Worm (Caenorhabditis elegans) whole organism, L2 larva: ENCODE results near the gene C56E6.2.

Source experiments
- alr-1 ChIP-seq: fragments of 150-350 bp; optimal IDR thresholded peaks from 2 replicates; lab custom pipeline; 2014; ENCODE audit warnings: missing biosample characterization, missing genetic modification characterization
- ama-1 ChIP-seq: fragments of 150-350 bp; optimal IDR thresholded peaks from 2 replicates; lab custom pipeline; 2018; ENCODE audit warnings: inconsistent platforms
- egl-27 ChIP-seq: sonication (generic microtip); optimal IDR thresholded peaks from 3 replicates; lab custom pipeline; 2017; ENCODE audit warnings: missing biosample characterization, missing genetic modification reagents, missing genetic modification characterization
- elt-1 ChIP-seq: fragments of 150-350 bp; optimal IDR thresholded peaks from 2 replicates; lab custom pipeline; 2014; ENCODE audit warnings: missing biosample characterization, missing genetic modification characterization
- elt-3 ChIP-seq: sonication (generic microtip); optimal IDR thresholded peaks from 2 replicates; lab custom pipeline; 2017; ENCODE audit warnings: missing biosample characterization, missing genetic modification characterization
- fos-1 ChIP-seq: fragments of 150-350 bp; optimal IDR thresholded peaks from 2 replicates; lab custom pipeline; 2014; ENCODE audit warnings: missing biosample characterization, missing genetic modification characterization
- mab-5 ChIP-seq: fragments of 150-350 bp; optimal IDR thresholded peaks from 2 replicates; lab custom pipeline; 2014; ENCODE audit warnings: missing biosample characterization, missing genetic modification characterization
- mdl-1 ChIP-seq, 2 experiments: fragments of 150-350 bp in 1 of 2; sonication (generic microtip) in 1 of 2; optimal IDR thresholded peaks; 2 replicates each; lab custom pipeline; 2017; ENCODE audit warnings: missing biosample characterization in 2 of 2, missing genetic modification characterization in 2 of 2
- nhr-11 ChIP-seq: fragments of 150-350 bp; optimal IDR thresholded peaks from 2 replicates; lab custom pipeline; 2014; ENCODE audit warnings: missing biosample characterization, missing genetic modification characterization
- nhr-12 ChIP-seq: fragments of 150-350 bp; optimal IDR thresholded peaks from 2 replicates; lab custom pipeline; 2014; ENCODE audit warnings: missing biosample characterization, missing genetic modification characterization
- nhr-237 ChIP-seq: fragments of 150-350 bp; optimal IDR thresholded peaks from 2 replicates; lab custom pipeline; 2014; ENCODE audit warnings: missing biosample characterization, missing genetic modification characterization
- unc-62 ChIP-seq: fragments of 150-350 bp; optimal IDR thresholded peaks from 2 replicates; lab custom pipeline; 2014; ENCODE audit warnings: missing biosample characterization, missing genetic modification reagents, missing genetic modification characterization
- ztf-11 ChIP-seq: sonication (generic microtip); optimal IDR thresholded peaks from 2 replicates; lab custom pipeline; 2017; ENCODE audit warnings: missing biosample characterization, missing genetic modification characterization

DNA sequence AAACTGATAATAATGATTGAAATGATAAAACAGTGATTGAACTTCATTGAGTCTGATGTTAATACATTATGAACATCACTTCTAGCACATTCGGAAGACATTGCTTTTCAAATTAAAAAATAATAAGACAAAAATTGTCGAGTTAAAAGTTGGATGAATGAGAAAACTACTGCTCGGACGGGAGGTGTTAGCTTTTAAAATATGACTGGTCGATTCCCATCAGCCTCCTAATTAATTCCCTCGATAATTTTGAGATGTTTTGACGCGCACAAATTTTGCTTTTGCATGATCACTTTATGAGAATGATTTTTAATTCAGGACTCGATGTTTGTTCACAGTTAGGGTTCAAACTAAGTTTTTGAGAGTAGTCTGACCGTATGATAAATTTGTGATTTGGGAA is 49.0 kb downstream of the C56E6.2 start, which contains the start of gene sra-28:
- no peak for TF ChIP-seq ztf-11 (tag; lab: Kevin White, UChicago)
- TF ChIP-seq fos-1 (tag; lab: Kevin White, UChicago) = no peak
- TF ChIP-seq egl-27 = no peak
- no peak for TF ChIP-seq nhr-237 (tag; lab: Kevin White, UChicago)
- no peak for TF ChIP-seq mdl-1 (tag; optimal IDR thresholded peaks at IDR 0.05; lab: Kevin White, UChicago)
- TF ChIP-seq ama-1 = no peak
- TF ChIP-seq elt-1 = no peak
- no peak for TF ChIP-seq elt-3
- no peak for TF ChIP-seq mab-5 (tag; lab: Kevin White, UChicago)
- no peak for TF ChIP-seq nhr-11 (tag; lab: Kevin White, UChicago)
- TF ChIP-seq alr-1 (tag; lab: Kevin White, UChicago) = no peak
- no peak for TF ChIP-seq nhr-12 (tag; lab: Kevin White, UChicago)
- no peak for TF ChIP-seq unc-62 (GFP tag; lab: Kevin White, UChicago)
